Worm (Caenorhabditis elegans) whole organism, L4/young adult: Measurements from ENCODE around the gene Y56A3A.41.

Source experiments
- W03F9.2 ChIP-seq: fragments of 150-350 bp; optimal IDR thresholded peaks from 2 replicates; lab custom pipeline; 2014; ENCODE audit warnings: missing biosample characterization, missing genetic modification characterization
- dao-5 ChIP-seq: sonication (generic microtip); optimal IDR thresholded peaks from 2 replicates; lab custom pipeline; 2016; ENCODE audit warnings: missing genotype, missing genetic modification characterization, moderate library complexity, missing compliant biosample characterization
- him-1 ChIP-seq: sonication (generic microtip); optimal IDR thresholded peaks from 2 replicates; lab custom pipeline; 2016; ENCODE audit warnings: missing genotype, missing genetic modification reagents, missing genetic modification characterization, missing compliant biosample characterization

ce11 chrIII:11846365-11846764, 46.5 kb downstream of the Y56A3A.41 start, which contains the start of gene ntl-3:
- TF ChIP-seq him-1 (tag; lab: Kevin White, UChicago) (no peak), dao-5 (tag; lab: Kevin White, UChicago) (no peak), W03F9.2 (no peak)
